Worm (Caenorhabditis elegans) whole organism, late embryonic: Measurements from ENCODE around the gene C16C8.17.

Experiments used
- C08G9.2 ChIP-seq: sonication (generic microtip); optimal IDR thresholded peaks from 2 replicates; lab custom pipeline; 2016; ENCODE audit warnings: mild to moderate bottlenecking, missing genetic modification characterization, moderate library complexity, missing compliant biosample characterization
- K09A11.1 ChIP-seq: sonication (generic microtip); optimal IDR thresholded peaks from 2 replicates; lab custom pipeline; 2017; ENCODE audit warnings: antibody characterized with exemption, mild to moderate bottlenecking, missing genetic modification characterization, missing compliant biosample characterization; ENCODE audit not compliant: insufficient read depth
- T23F11.4 ChIP-seq: fragments of 200-800 bp; sonication (Bioruptor generic); optimal IDR thresholded peaks from 2 replicates; lab custom pipeline; 2018; ENCODE audit warnings: mild to moderate bottlenecking, missing genetic modification characterization, missing compliant biosample characterization
- ahr-1 ChIP-seq: sonication (generic microtip); optimal IDR thresholded peaks from 2 replicates; lab custom pipeline; 2016; ENCODE audit warnings: missing genetic modification characterization, missing compliant biosample characterization
- ama-1 ChIP-seq: fragments of 150-350 bp; optimal IDR thresholded peaks from 2 replicates; lab custom pipeline; 2014
- ceh-19 ChIP-seq: fragments of 200-800 bp; sonication (Bioruptor generic); optimal IDR thresholded peaks from 2 replicates; lab custom pipeline; 2018; ENCODE audit warnings: mild to moderate bottlenecking, missing genetic modification characterization, missing compliant biosample characterization
- ceh-2 ChIP-seq: sonication (generic microtip); optimal IDR thresholded peaks from 2 replicates; lab custom pipeline; 2016; ENCODE audit warnings: missing genotype, missing genetic modification characterization, missing compliant biosample characterization
- ceh-22 ChIP-seq: sonication (generic microtip); optimal IDR thresholded peaks from 2 replicates; lab custom pipeline; 2017; ENCODE audit warnings: missing biosample characterization, missing genetic modification characterization
- ceh-24 ChIP-seq: sonication (generic microtip); optimal IDR thresholded peaks from 2 replicates; lab custom pipeline; 2016; ENCODE audit warnings: mild to moderate bottlenecking, missing genetic modification characterization, missing compliant biosample characterization
- ceh-31 ChIP-seq: sonication (generic microtip); optimal IDR thresholded peaks from 2 replicates; lab custom pipeline; 2016; ENCODE audit warnings: missing genetic modification characterization, missing compliant biosample characterization
- ceh-34 ChIP-seq: sonication (generic microtip); optimal IDR thresholded peaks from 2 replicates; lab custom pipeline; 2016; ENCODE audit warnings: mild to moderate bottlenecking, missing genetic modification characterization, missing compliant biosample characterization
- ceh-45 ChIP-seq: fragments of 200-800 bp; sonication (Bioruptor generic); IDR thresholded peaks from 2 replicates; pipeline ENCODE4 v1.3.6; 2022; ENCODE audit warnings: missing genetic modification reagents, missing genetic modification characterization, missing compliant biosample characterization
- ceh-6 ChIP-seq: fragments of 200-800 bp; sonication (Bioruptor generic); optimal IDR thresholded peaks from 2 replicates; lab custom pipeline; 2018; ENCODE audit warnings: mild to moderate bottlenecking, missing genetic modification characterization, missing compliant biosample characterization
- dmd-4 ChIP-seq: sonication (generic microtip); optimal IDR thresholded peaks from 2 replicates; lab custom pipeline; 2016; ENCODE audit warnings: borderline replicate concordance, missing genetic modification characterization, missing compliant biosample characterization
- dve-1 ChIP-seq: sonication (generic microtip); optimal IDR thresholded peaks from 2 replicates; lab custom pipeline; 2017; ENCODE audit warnings: antibody characterized with exemption, mild to moderate bottlenecking, missing genetic modification characterization, missing compliant biosample characterization
- elt-2 ChIP-seq: sonication (generic microtip); optimal IDR thresholded peaks from 2 replicates; lab custom pipeline; 2016; ENCODE audit warnings: missing genetic modification reagents, missing genetic modification characterization, missing compliant biosample characterization
- elt-4 ChIP-seq: sonication (generic microtip); optimal IDR thresholded peaks from 2 replicates; lab custom pipeline; 2016; ENCODE audit warnings: missing genetic modification characterization, missing compliant biosample characterization
- fax-1 ChIP-seq: sonication (generic microtip); optimal IDR thresholded peaks from 2 replicates; lab custom pipeline; 2016; ENCODE audit warnings: missing genotype, missing genetic modification characterization, missing compliant biosample characterization
- fkh-6 ChIP-seq: sonication (generic microtip); optimal IDR thresholded peaks from 2 replicates; lab custom pipeline; 2016; ENCODE audit warnings: missing genetic modification characterization, missing compliant biosample characterization
- hlh-13 ChIP-seq: fragments of 200-800 bp; sonication (Bioruptor generic); optimal IDR thresholded peaks from 2 replicates; lab custom pipeline; 2018; ENCODE audit warnings: mild to moderate bottlenecking, missing genetic modification characterization, missing compliant biosample characterization
- hlh-15 ChIP-seq: sonication (generic microtip); optimal IDR thresholded peaks from 2 replicates; lab custom pipeline; 2016; ENCODE audit warnings: missing genetic modification characterization, missing compliant biosample characterization
- hlh-6 ChIP-seq: sonication (generic microtip); optimal IDR thresholded peaks from 2 replicates; lab custom pipeline; 2016; ENCODE audit warnings: missing genotype, missing genetic modification characterization, missing compliant biosample characterization
- lim-6 ChIP-seq: sonication (generic microtip); optimal IDR thresholded peaks from 2 replicates; lab custom pipeline; 2016; ENCODE audit warnings: missing genetic modification characterization, missing compliant biosample characterization
- lin-11 ChIP-seq: fragments of 200-800 bp; sonication (Bioruptor generic); optimal IDR thresholded peaks from 2 replicates; lab custom pipeline; 2018; ENCODE audit warnings: mild to moderate bottlenecking, missing genetic modification characterization, missing compliant biosample characterization
- mec-3 ChIP-seq: sonication (generic microtip); optimal IDR thresholded peaks from 2 replicates; lab custom pipeline; 2016; ENCODE audit warnings: borderline replicate concordance, missing genetic modification characterization, missing compliant biosample characterization
- nhr-11 ChIP-seq: fragments of 150-350 bp; optimal IDR thresholded peaks from 2 replicates; lab custom pipeline; 2014; ENCODE audit warnings: missing biosample characterization, missing genetic modification characterization
- nhr-232 ChIP-seq: sonication (generic microtip); optimal IDR thresholded peaks from 2 replicates; lab custom pipeline; 2016; ENCODE audit warnings: missing genetic modification characterization, missing compliant biosample characterization
- npax-4 ChIP-seq: sonication (generic microtip); optimal IDR thresholded peaks from 2 replicates; lab custom pipeline; 2016; ENCODE audit warnings: missing genetic modification characterization, missing compliant biosample characterization
- pha-2 ChIP-seq: sonication (generic microtip); optimal IDR thresholded peaks from 2 replicates; lab custom pipeline; 2017; ENCODE audit warnings: mild to moderate bottlenecking, missing genetic modification characterization, missing compliant biosample characterization
- pros-1 ChIP-seq: fragments of 150-350 bp; optimal IDR thresholded peaks from 2 replicates; lab custom pipeline; 2014; ENCODE audit warnings: missing biosample characterization, missing genetic modification reagents, missing genetic modification characterization
- ref-2 ChIP-seq: sonication (generic microtip); optimal IDR thresholded peaks from 2 replicates; lab custom pipeline; 2016; ENCODE audit warnings: missing genetic modification characterization, missing compliant biosample characterization
- rnt-1 ChIP-seq: sonication (generic microtip); optimal IDR thresholded peaks from 2 replicates; lab custom pipeline; 2016; ENCODE audit warnings: missing genetic modification characterization, missing compliant biosample characterization
- sox-2 ChIP-seq: fragments of 200-800 bp; sonication (Bioruptor generic); IDR thresholded peaks from 2 replicates; pipeline ENCODE4 v1.3.6; 2022; ENCODE audit warnings: missing genetic modification reagents, missing genetic modification characterization, missing compliant biosample characterization
- sox-4 ChIP-seq: sonication (generic microtip); optimal IDR thresholded peaks from 2 replicates; lab custom pipeline; 2017; ENCODE audit warnings: mild to moderate bottlenecking, missing genetic modification characterization, inconsistent platforms, missing compliant biosample characterization
- syd-9 ChIP-seq: sonication (generic microtip); optimal IDR thresholded peaks from 2 replicates; lab custom pipeline; 2016; ENCODE audit warnings: mild to moderate bottlenecking, missing genetic modification characterization, moderate library complexity, missing compliant biosample characterization
- tbx-2 ChIP-seq: sonication (generic microtip); optimal IDR thresholded peaks from 2 replicates; lab custom pipeline; 2016; ENCODE audit warnings: missing genetic modification characterization, missing compliant biosample characterization
- unc-3 ChIP-seq, 2 experiments: fragments of 200-800 bp in 1 of 2; sonication (Bioruptor generic) in 1 of 2; sonication (generic microtip) in 1 of 2; conservative IDR thresholded peaks in 1 of 2; optimal IDR thresholded peaks in 1 of 2; 2 replicates each; pipeline versions ENCODE4 v1.3.6 to Lab custom; 2016 to 2022; ENCODE audit warnings: missing compliant biosample characterization in 2 of 2, missing genetic modification characterization in 2 of 2, missing genetic modification reagents in 1 of 2
- unc-86 ChIP-seq: sonication (generic microtip); optimal IDR thresholded peaks from 2 replicates; lab custom pipeline; 2016; ENCODE audit warnings: missing genetic modification characterization, missing compliant biosample characterization
- zip-5 ChIP-seq: sonication (generic microtip); optimal IDR thresholded peaks from 2 replicates; lab custom pipeline; 2016; ENCODE audit warnings: missing genetic modification characterization, missing compliant biosample characterization
- ztf-16 ChIP-seq: sonication (generic microtip); optimal IDR thresholded peaks from 2 replicates; lab custom pipeline; 2017; ENCODE audit warnings: missing genetic modification characterization, missing compliant biosample characterization

C16C8.17 gene

DNA sequence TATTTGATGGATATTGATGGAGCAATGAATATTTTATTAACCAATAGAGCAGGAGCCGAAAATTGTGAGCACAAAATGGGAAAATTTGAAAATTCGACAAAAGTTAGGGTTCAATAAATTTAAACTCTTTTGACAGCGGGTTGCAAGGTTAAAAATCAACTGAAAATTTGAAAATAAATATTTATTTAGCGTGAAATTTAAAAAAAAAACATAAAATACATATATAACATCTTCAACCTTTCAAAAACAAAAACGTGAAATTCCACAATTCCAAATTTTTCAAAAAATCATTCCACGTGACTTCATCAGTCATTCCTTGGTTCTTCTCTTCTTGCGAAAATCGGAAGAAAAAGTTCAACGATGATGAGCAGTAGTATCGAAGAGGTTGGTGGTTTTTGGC, 11.2 kb upstream of the C16C8.17 start, which contains the start of gene C16C8.18:
Gene C16C8.18 (plus strand): TSS at position 301 of the 400 bp plus-strand sequence.
- TF ChIP-seq dmd-4 (tag; lab: Kevin White, UChicago) (no peak), sox-2 (GFP tag; lab: Robert Waterston, UW) (no peak), elt-2 (tag; lab: Kevin White, UChicago) (no peak), sox-4 (tag; lab: Kevin White, UChicago) (no peak)

- TF ChIP-seq pha-2 = no peak
- no peak for TF ChIP-seq fax-1
- no peak for TF ChIP-seq nhr-11 (tag; lab: Kevin White, UChicago)
- TF ChIP-seq K09A11.1 (tag; lab: Kevin White, UChicago) = no peak
- no peak for TF ChIP-seq ceh-31 (tag; lab: Kevin White, UChicago)
- no peak for TF ChIP-seq ceh-6 (GFP tag; lab: Kevin White, UChicago)
- no peak for TF ChIP-seq npax-4 (tag; lab: Kevin White, UChicago)
- TF ChIP-seq syd-9 (tag; lab: Kevin White, UChicago) = no peak
- no peak for TF ChIP-seq tbx-2
- no peak for TF ChIP-seq hlh-6 (tag; lab: Kevin White, UChicago)
- TF ChIP-seq ceh-22 (tag; lab: Kevin White, UChicago) = no peak
- TF ChIP-seq rnt-1 (tag; lab: Kevin White, UChicago) = no peak
- TF ChIP-seq nhr-232 = no peak
- TF ChIP-seq ceh-34 (tag; lab: Kevin White, UChicago) = no peak
- no peak for TF ChIP-seq unc-3 (GFP tag; conservative IDR thresholded peaks at IDR 0.05; lab: Robert Waterston, UW)
- no peak for TF ChIP-seq unc-3 (tag; optimal IDR thresholded peaks at IDR 0.05; lab: Kevin White, UChicago)
- TF ChIP-seq elt-2 (tag; lab: Kevin White, UChicago) = no peak
- TF ChIP-seq T23F11.4 = no peak
- TF ChIP-seq ceh-24 (tag; lab: Kevin White, UChicago) = no peak
- no peak for TF ChIP-seq ahr-1 (tag; lab: Kevin White, UChicago)
- TF ChIP-seq ztf-16 = no peak
Measured at ce11 chrII:3434893-3435503, 5.6 kb upstream of the C16C8.17 start.

ce11 chrII:3436412-3436811, 4.2 kb upstream of the C16C8.17 start, which contains the start of gene skpo-2:
Gene skpo-2, minus strand, starts transcription at chrII:3436512.
- no peak for TF ChIP-seq ztf-16

DNA sequence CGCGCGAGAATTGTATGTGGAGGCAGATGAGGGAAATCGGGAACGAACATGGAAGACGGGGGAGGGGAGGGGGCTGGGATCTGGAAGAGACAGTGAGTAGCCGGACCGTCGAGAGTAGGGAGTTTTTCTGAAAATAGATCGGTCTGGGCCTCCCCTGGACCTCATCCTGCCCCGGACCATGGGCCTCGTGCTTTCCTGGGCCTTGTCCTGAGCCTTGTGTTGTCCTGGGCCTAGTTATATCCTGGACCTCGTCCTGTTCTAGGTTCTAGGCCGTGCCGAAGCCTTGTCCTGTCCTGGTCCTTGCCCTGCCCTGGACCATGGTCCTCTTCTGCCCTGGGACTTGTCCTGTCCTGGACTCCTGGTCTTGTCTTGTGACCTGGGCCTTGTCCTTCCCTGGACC, 3.2 kb upstream of the C16C8.17 start:
- no peak for TF ChIP-seq ceh-45 (GFP tag; lab: Robert Waterston, UW)
- no peak for TF ChIP-seq mec-3 (tag; lab: Kevin White, UChicago)
- no peak for TF ChIP-seq ceh-19
- no peak for TF ChIP-seq C08G9.2

DNA sequence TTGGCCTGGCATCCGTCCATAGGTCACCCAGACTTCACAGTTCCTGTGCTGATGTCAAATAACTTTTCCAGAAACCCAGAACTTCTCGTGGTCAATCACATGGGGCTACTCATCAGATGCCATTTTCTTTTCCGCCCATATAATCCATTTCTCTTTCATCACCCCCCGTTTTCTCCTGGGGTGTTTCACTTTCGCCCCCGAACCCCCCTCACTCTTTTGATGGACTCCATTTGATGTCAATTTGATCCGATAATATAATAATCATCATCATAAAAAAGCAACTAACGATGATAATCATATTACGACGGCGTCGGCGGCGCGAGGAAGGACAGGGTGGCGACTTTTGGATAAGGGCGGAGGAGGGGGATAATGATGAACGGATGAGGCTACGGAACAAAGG, 2.3 kb upstream of the C16C8.17 start:
- TF ChIP-seq fkh-6 (tag; lab: Kevin White, UChicago) = no peak
- TF ChIP-seq sox-4 (tag; lab: Kevin White, UChicago) = no peak
- TF ChIP-seq zip-5 (tag; lab: Kevin White, UChicago) = no peak
- TF ChIP-seq ref-2 (tag; lab: Kevin White, UChicago) = no peak
- no peak for TF ChIP-seq lin-11
- TF ChIP-seq hlh-13 (GFP tag; lab: Kevin White, UChicago) = no peak
- no peak for TF ChIP-seq npax-4 (tag; lab: Kevin White, UChicago)
- TF ChIP-seq rnt-1 (tag; lab: Kevin White, UChicago) = no peak
- TF ChIP-seq elt-4 (tag; lab: Kevin White, UChicago) = no peak
- no peak for TF ChIP-seq pros-1 (tag; lab: Kevin White, UChicago)
- TF ChIP-seq ama-1 = no peak
- no peak for TF ChIP-seq nhr-232
- TF ChIP-seq unc-86 (tag; lab: Kevin White, UChicago) = no peak
- no peak for TF ChIP-seq T23F11.4
- TF ChIP-seq hlh-15 (tag; lab: Kevin White, UChicago) = no peak
- TF ChIP-seq fax-1 = no peak
- TF ChIP-seq ceh-2 = no peak
- no peak for TF ChIP-seq lim-6 (tag; lab: Kevin White, UChicago)
- TF ChIP-seq dve-1 (tag; lab: Kevin White, UChicago) = no peak
- TF ChIP-seq, all 69 proteins: peak for 0
